Worm (Caenorhabditis elegans) whole organism, young adult: Measurements from ENCODE around the gene ZK185.2.

Experiments used
- F10E7.11 ChIP-seq: sonication (generic microtip); optimal IDR thresholded peaks from 2 replicates; lab custom pipeline; 2017; ENCODE audit warnings: mild to moderate bottlenecking, missing genetic modification characterization, moderate library complexity, missing compliant biosample characterization
- F52B5.7 ChIP-seq: sonication (generic microtip); optimal IDR thresholded peaks from 2 replicates; lab custom pipeline; 2016; ENCODE audit warnings: mild to moderate bottlenecking, missing genetic modification characterization, missing compliant biosample characterization
- F55B11.4 ChIP-seq: sonication (generic microtip); optimal IDR thresholded peaks from 2 replicates; lab custom pipeline; 2016; ENCODE audit warnings: missing compliant biosample characterization, missing genetic modification characterization, borderline replicate concordance; ENCODE audit not compliant: insufficient read depth
- F57C9.4 ChIP-seq: sonication (generic microtip); optimal IDR thresholded peaks from 2 replicates; lab custom pipeline; 2017; ENCODE audit warnings: mild to moderate bottlenecking, missing genetic modification characterization, missing compliant biosample characterization
- T07F8.4 ChIP-seq: sonication (generic microtip); optimal IDR thresholded peaks from 2 replicates; lab custom pipeline; 2016; ENCODE audit warnings: mild to moderate bottlenecking, missing genetic modification characterization, moderate library complexity, missing compliant biosample characterization
- akir-1 ChIP-seq: fragments of 200-800 bp; sonication (Bioruptor generic); optimal IDR thresholded peaks from 2 replicates; lab custom pipeline; 2018; ENCODE audit warnings: mild to moderate bottlenecking, missing genetic modification characterization, moderate library complexity, missing compliant biosample characterization
- attf-5 ChIP-seq: fragments of 200-800 bp; sonication (Bioruptor generic); optimal IDR thresholded peaks from 2 replicates; lab custom pipeline; 2018; ENCODE audit warnings: mild to moderate bottlenecking, missing genetic modification characterization, missing compliant biosample characterization
- cebp-1 ChIP-seq, 2 experiments: fragments of 200-800 bp in 1 of 2; sonication (Bioruptor generic) in 1 of 2; sonication (generic microtip) in 1 of 2; IDR thresholded peaks in 1 of 2; optimal IDR thresholded peaks in 1 of 2; 2 replicates each; pipeline versions ENCODE4 v1.3.6 to Lab custom; 2017 to 2022; ENCODE audit warnings: missing compliant biosample characterization in 2 of 2, missing genetic modification characterization in 2 of 2, mild to moderate bottlenecking in 1 of 2, missing genetic modification reagents in 1 of 2, moderate library complexity in 1 of 2
- ceh-91 ChIP-seq: fragments of 200-800 bp; sonication (Bioruptor generic); IDR thresholded peaks from 2 replicates; pipeline ENCODE4 v1.3.6; 2022; ENCODE audit warnings: missing genetic modification reagents, missing genetic modification characterization, missing compliant biosample characterization
- chd-7 ChIP-seq: sonication (generic microtip); optimal IDR thresholded peaks from 2 replicates; lab custom pipeline; 2016; ENCODE audit warnings: mild to moderate bottlenecking, missing genetic modification characterization, moderate library complexity, missing compliant biosample characterization
- egl-18 ChIP-seq: fragments of 200-800 bp; sonication (Bioruptor generic); IDR thresholded peaks from 2 replicates; pipeline ENCODE4 v1.3.6; 2022; ENCODE audit warnings: missing genetic modification reagents, missing genetic modification characterization, missing compliant biosample characterization
- egl-44 ChIP-seq: fragments of 200-800 bp; sonication (Bioruptor generic); IDR thresholded peaks from 2 replicates; pipeline ENCODE4 v1.3.6; 2022; ENCODE audit warnings: missing genetic modification reagents, missing genetic modification characterization, missing compliant biosample characterization
- egrh-3 ChIP-seq: fragments of 200-800 bp; sonication (Bioruptor generic); IDR thresholded peaks from 2 replicates; pipeline ENCODE4 v1.3.6; 2022; ENCODE audit warnings: missing genetic modification reagents, missing genetic modification characterization, missing compliant biosample characterization
- gei-17 ChIP-seq: fragments of 200-800 bp; sonication (Bioruptor generic); optimal IDR thresholded peaks from 2 replicates; lab custom pipeline; 2018; ENCODE audit warnings: mild to moderate bottlenecking, missing genetic modification characterization, missing compliant biosample characterization
- him-1 ChIP-seq: sonication (generic microtip); optimal IDR thresholded peaks from 2 replicates; lab custom pipeline; 2016; ENCODE audit warnings: missing genotype, missing genetic modification reagents, missing genetic modification characterization, missing compliant biosample characterization
- hlh-12 ChIP-seq: sonication (generic microtip); optimal IDR thresholded peaks from 2 replicates; lab custom pipeline; 2016; ENCODE audit warnings: missing genetic modification characterization, missing compliant biosample characterization
- hlh-26 ChIP-seq: fragments of 200-800 bp; sonication (Bioruptor generic); conservative IDR thresholded peaks from 2 replicates; pipeline ENCODE4 v1.3.6; 2022; ENCODE audit warnings: missing genetic modification reagents, missing genetic modification characterization, missing compliant biosample characterization
- hmg-20 ChIP-seq: fragments of 200-800 bp; sonication (Bioruptor generic); IDR thresholded peaks from 2 replicates; pipeline ENCODE4 v1.3.6; 2022; ENCODE audit warnings: missing genetic modification reagents, missing genetic modification characterization, missing compliant biosample characterization
- let-526 ChIP-seq: fragments of 200-800 bp; sonication (Bioruptor generic); IDR thresholded peaks from 2 replicates; pipeline ENCODE4 v1.3.6; 2022; ENCODE audit warnings: missing genetic modification reagents, missing genetic modification characterization, missing compliant biosample characterization
- lin-54 ChIP-seq: fragments of 200-800 bp; sonication (Bioruptor generic); optimal IDR thresholded peaks from 2 replicates; lab custom pipeline; 2018; ENCODE audit warnings: mild to moderate bottlenecking, missing genetic modification characterization, missing compliant biosample characterization
- lir-1 ChIP-seq: fragments of 200-800 bp; sonication (Bioruptor generic); conservative IDR thresholded peaks from 2 replicates; pipeline ENCODE4 v1.3.6; 2022; ENCODE audit warnings: missing genetic modification reagents, missing genetic modification characterization, missing compliant biosample characterization
- lsl-1 ChIP-seq: fragments of 200-800 bp; sonication (Bioruptor generic); optimal IDR thresholded peaks from 2 replicates; lab custom pipeline; 2018; ENCODE audit warnings: mild to moderate bottlenecking, missing genetic modification characterization, moderate library complexity, missing compliant biosample characterization
- madf-3 ChIP-seq: fragments of 200-800 bp; sonication (Bioruptor generic); IDR thresholded peaks from 2 replicates; pipeline ENCODE4 v1.3.6; 2022; ENCODE audit warnings: missing genetic modification reagents, missing genetic modification characterization, missing compliant biosample characterization
- madf-6 ChIP-seq: fragments of 200-800 bp; sonication (Bioruptor generic); IDR thresholded peaks from 2 replicates; pipeline ENCODE4 v1.3.6; 2022; ENCODE audit warnings: missing genetic modification reagents, missing genetic modification characterization, missing compliant biosample characterization
- madf-8 ChIP-seq: fragments of 200-800 bp; sonication (Bioruptor generic); conservative IDR thresholded peaks from 2 replicates; pipeline ENCODE4 v1.3.6; 2022; ENCODE audit warnings: missing genetic modification reagents, missing genetic modification characterization, missing compliant biosample characterization
- mcd-1 ChIP-seq: fragments of 200-800 bp; sonication (Bioruptor generic); IDR thresholded peaks from 2 replicates; pipeline ENCODE4 v1.3.6; 2022; ENCODE audit warnings: missing genetic modification reagents, missing genetic modification characterization, missing compliant biosample characterization
- mel-28 ChIP-seq: sonication (generic microtip); optimal IDR thresholded peaks from 2 replicates; lab custom pipeline; 2016; ENCODE audit warnings: borderline replicate concordance, mild to moderate bottlenecking, missing genetic modification characterization, missing compliant biosample characterization
- nhr-90 ChIP-seq: sonication (generic microtip); optimal IDR thresholded peaks from 2 replicates; lab custom pipeline; 2016; ENCODE audit warnings: missing genotype, mild to moderate bottlenecking, missing genetic modification characterization, missing compliant biosample characterization
- pha-4 ChIP-seq: fragments of 150-350 bp; sonication (generic microtip); optimal IDR thresholded peaks from 2 replicates; lab custom pipeline; 2014; ENCODE audit warnings: missing biosample characterization, missing genetic modification reagents, missing genetic modification characterization
- repo-1 ChIP-seq: sonication (generic microtip); optimal IDR thresholded peaks from 2 replicates; lab custom pipeline; 2017; ENCODE audit warnings: mild to moderate bottlenecking, missing genetic modification characterization, missing compliant biosample characterization
- sea-2 ChIP-seq: fragments of 200-800 bp; sonication (Bioruptor generic); IDR thresholded peaks from 2 replicates; pipeline ENCODE4 v1.3.6; 2022; ENCODE audit warnings: missing genetic modification characterization, missing compliant biosample characterization
- snpc-1.1 ChIP-seq: sonication (generic microtip); optimal IDR thresholded peaks from 2 replicates; lab custom pipeline; 2017; ENCODE audit warnings: missing genetic modification characterization, mild to moderate bottlenecking, missing compliant biosample characterization, antibody characterized with exemption, moderate library complexity, missing genotype, missing genetic modification reagents; ENCODE audit not compliant: insufficient read depth
- unc-130 ChIP-seq: sonication (generic microtip); optimal IDR thresholded peaks from 2 replicates; lab custom pipeline; 2016; ENCODE audit warnings: missing genetic modification reagents, missing genetic modification characterization, missing compliant biosample characterization
- xnd-1 ChIP-seq: sonication (generic microtip); optimal IDR thresholded peaks from 2 replicates; lab custom pipeline; 2016; ENCODE audit warnings: missing genotype, missing genetic modification reagents, missing genetic modification characterization, missing compliant biosample characterization

Gene ZK185.2

ce11 chrIV:4574051-4574450 lies 37.7 kb downstream of the ZK185.2 start:
- TF ChIP-seq gei-17 (GFP tag; lab: Kevin White, UChicago): no peak
- TF ChIP-seq F10E7.11 (tag; lab: Kevin White, UChicago): no peak
- no peak for TF ChIP-seq lin-54 (GFP tag; lab: Kevin White, UChicago)
- no peak for TF ChIP-seq xnd-1 (tag; lab: Kevin White, UChicago)
- no peak for TF ChIP-seq sea-2
- TF ChIP-seq, all 124 proteins: peak for 0

ce11 chrIV:4576847-4577246 lies 40.5 kb downstream of the ZK185.2 start:
- TF ChIP-seq lsl-1 (GFP tag; lab: Kevin White, UChicago) (no peak), madf-3 (GFP tag; lab: Robert Waterston, UW) (no peak), F57C9.4 (tag; lab: Kevin White, UChicago) (no peak), cebp-1 (GFP tag; IDR thresholded peaks at IDR 0.05; lab: Robert Waterston, UW) (no peak), cebp-1 (tag; optimal IDR thresholded peaks at IDR 0.05; lab: Kevin White, UChicago) (no peak), madf-8 (GFP tag; lab: Robert Waterston, UW) (no peak)

ce11 chrIV:4579472-4579871 lies 43.1 kb downstream of the ZK185.2 start:
- TF ChIP-seq unc-130 (GFP tag; lab: Kevin White, UChicago): no peak
- no peak for TF ChIP-seq chd-7 (tag; lab: Kevin White, UChicago)
- TF ChIP-seq lin-54 (GFP tag; lab: Kevin White, UChicago): no peak
- TF ChIP-seq F55B11.4 (tag; lab: Kevin White, UChicago): no peak
- TF ChIP-seq attf-5 (GFP tag; lab: Kevin White, UChicago): no peak

ce11 chrIV:4585991-4586390 lies 49.6 kb downstream of the ZK185.2 start:
- TF ChIP-seq repo-1 (tag; lab: Kevin White, UChicago) (no peak), madf-6 (GFP tag; lab: Robert Waterston, UW) (no peak)
- TF ChIP-seq, all 124 proteins: peak for 0

ce11 chrIV:4587532-4587931 lies 51.2 kb downstream of the ZK185.2 start:
- TF ChIP-seq egl-18: no peak
- no peak for TF ChIP-seq let-526 (GFP tag; lab: Robert Waterston, UW)
- TF ChIP-seq madf-8 (GFP tag; lab: Robert Waterston, UW): no peak
- no peak for TF ChIP-seq pha-4 (tag; lab: Kevin White, UChicago)
- no peak for TF ChIP-seq hmg-20 (GFP tag; lab: Robert Waterston, UW)
- TF ChIP-seq nhr-90 (tag; lab: Kevin White, UChicago): no peak
- TF ChIP-seq snpc-1.1 (tag; lab: Kevin White, UChicago): no peak
- TF ChIP-seq akir-1: no peak
- no peak for TF ChIP-seq mcd-1
- no peak for TF ChIP-seq him-1
- no peak for TF ChIP-seq T07F8.4
- no peak for TF ChIP-seq egl-44
- TF ChIP-seq sea-2: no peak
- no peak for TF ChIP-seq hlh-12 (tag; lab: Kevin White, UChicago)
- TF ChIP-seq egrh-3: no peak
- TF ChIP-seq hlh-26 (GFP tag; lab: Robert Waterston, UW): no peak
- TF ChIP-seq ceh-91 (GFP tag; lab: Robert Waterston, UW): no peak
- TF ChIP-seq F52B5.7 (tag; lab: Kevin White, UChicago): no peak
- no peak for TF ChIP-seq lir-1
- TF ChIP-seq mel-28 (tag; lab: Kevin White, UChicago): no peak
